Worm (Caenorhabditis elegans) whole organism, L4 larva: ENCODE data around the gene F32D8.1.
A peak's percentile ranks its signal among the peaks of the same experiment; 100 is the strongest.

Source experiments
- D1046.2 ChIP-seq: fragments of 200-800 bp; sonication (Bioruptor generic); IDR thresholded peaks from 2 replicates; pipeline ENCODE4 v1.3.6; 2022; ENCODE audit warnings: missing genetic modification characterization, missing compliant biosample characterization
- F26F4.8 ChIP-seq: fragments of 200-800 bp; sonication (Bioruptor generic); conservative IDR thresholded peaks from 2 replicates; pipeline ENCODE4 v1.3.6; 2022; ENCODE audit warnings: missing genetic modification characterization, missing compliant biosample characterization
- F37D6.2 ChIP-seq: sonication (generic microtip); optimal IDR thresholded peaks from 2 replicates; lab custom pipeline; 2016; ENCODE audit warnings: mild to moderate bottlenecking, missing genetic modification characterization, missing compliant biosample characterization
- T20F7.1 ChIP-seq: fragments of 200-800 bp; sonication (Bioruptor generic); optimal IDR thresholded peaks from 2 replicates; lab custom pipeline; 2018; ENCODE audit warnings: mild to moderate bottlenecking, missing genetic modification characterization, missing compliant biosample characterization
- T26A8.4 ChIP-seq: fragments of 200-800 bp; sonication (Bioruptor generic); IDR thresholded peaks from 2 replicates; pipeline ENCODE4 v1.3.6; 2022; ENCODE audit warnings: missing genetic modification characterization, missing compliant biosample characterization
- Y105C5A.15 ChIP-seq: fragments of 200-800 bp; sonication (Bioruptor generic); IDR thresholded peaks from 2 replicates; pipeline ENCODE4 v1.3.6; 2022; ENCODE audit warnings: missing genetic modification characterization, missing compliant biosample characterization
- ZK337.2 ChIP-seq: fragments of 200-800 bp; sonication (Bioruptor generic); IDR thresholded peaks from 2 replicates; pipeline ENCODE4 v1.3.6; 2022; ENCODE audit warnings: missing genetic modification reagents, missing genetic modification characterization, missing compliant biosample characterization
- ZK546.5 ChIP-seq, 2 experiments: sonication (generic microtip); optimal IDR thresholded peaks; 2 replicates each; lab custom pipeline; 2017; ENCODE audit warnings: missing biosample characterization in 2 of 2, missing genetic modification characterization in 2 of 2
- aha-1 ChIP-seq: fragments of 150-350 bp; peaks from one replicate; lab custom pipeline; 2014; ENCODE audit warnings: missing biosample characterization, missing genetic modification characterization
- aly-2 ChIP-seq: sonication (generic microtip); optimal IDR thresholded peaks from 2 replicates; lab custom pipeline; 2018; ENCODE audit warnings: missing biosample characterization, missing genetic modification characterization
- ama-1 ChIP-seq: fragments of 150-350 bp; optimal IDR thresholded peaks from 2 replicates; lab custom pipeline; 2014; ENCODE audit warnings: inconsistent platforms, mixed read lengths
- ceh-44 ChIP-seq: fragments of 200-800 bp; sonication (Bioruptor generic); IDR thresholded peaks from 2 replicates; pipeline ENCODE4 v1.3.6; 2022; ENCODE audit warnings: missing genetic modification reagents, missing genetic modification characterization, missing compliant biosample characterization
- ceh-82 ChIP-seq: sonication (generic microtip); optimal IDR thresholded peaks from 2 replicates; lab custom pipeline; 2017; ENCODE audit warnings: missing biosample characterization, missing genetic modification characterization
- ctbp-1 ChIP-seq: fragments of 200-800 bp; sonication (Bioruptor generic); IDR thresholded peaks from 2 replicates; pipeline ENCODE4 v1.3.6; 2022; ENCODE audit warnings: missing genetic modification reagents, missing genetic modification characterization, missing compliant biosample characterization
- dmd-8 ChIP-seq: fragments of 200-800 bp; sonication (Bioruptor generic); IDR thresholded peaks from 2 replicates; pipeline ENCODE4 v1.3.6; 2022; ENCODE audit warnings: missing genetic modification characterization, missing compliant biosample characterization
- egl-27 ChIP-seq: sonication (generic microtip); optimal IDR thresholded peaks from 3 replicates; lab custom pipeline; 2017; ENCODE audit warnings: missing biosample characterization, missing genetic modification reagents, missing genetic modification characterization
- hif-1 ChIP-seq, 2 experiments: sonication (generic microtip); optimal IDR thresholded peaks; 2 replicates each; lab custom pipeline; 2016 to 2017; ENCODE audit warnings: missing compliant biosample characterization in 2 of 2, missing genetic modification characterization in 2 of 2, missing genetic modification reagents in 2 of 2, missing genotype in 2 of 2, mild to moderate bottlenecking in 1 of 2
- hmg-1.1 ChIP-seq: fragments of 200-800 bp; sonication (Bioruptor generic); IDR thresholded peaks from 2 replicates; pipeline ENCODE4 v1.3.6; 2022; ENCODE audit warnings: missing genetic modification reagents, missing genetic modification characterization, missing compliant biosample characterization
- lin-13 ChIP-seq: fragments of 150-350 bp; optimal IDR thresholded peaks from 2 replicates; lab custom pipeline; 2014; ENCODE audit warnings: missing biosample characterization, missing genetic modification reagents, missing genetic modification characterization
- madf-9 ChIP-seq: fragments of 200-800 bp; sonication (Bioruptor generic); conservative IDR thresholded peaks from 2 replicates; pipeline ENCODE4 v1.3.6; 2022; ENCODE audit warnings: missing genetic modification reagents, missing genetic modification characterization, missing compliant biosample characterization
- nhr-102 ChIP-seq: sonication (generic microtip); optimal IDR thresholded peaks from 2 replicates; lab custom pipeline; 2016; ENCODE audit warnings: mild to moderate bottlenecking, missing genetic modification characterization, moderate library complexity, missing compliant biosample characterization
- nhr-11 ChIP-seq: fragments of 150-350 bp; optimal IDR thresholded peaks from 2 replicates; lab custom pipeline; 2014; ENCODE audit warnings: missing biosample characterization, missing genetic modification characterization
- nhr-111 ChIP-seq: fragments of 200-800 bp; sonication (Bioruptor generic); optimal IDR thresholded peaks from 2 replicates; lab custom pipeline; 2018; ENCODE audit warnings: mild to moderate bottlenecking, missing genetic modification characterization, missing compliant biosample characterization
- nhr-237 ChIP-seq: sonication (generic microtip); optimal IDR thresholded peaks from 2 replicates; lab custom pipeline; 2017; ENCODE audit warnings: missing biosample characterization, missing genetic modification characterization
- nhr-25 ChIP-seq: sonication (generic microtip); optimal IDR thresholded peaks from 2 replicates; lab custom pipeline; 2017; ENCODE audit warnings: missing genetic modification characterization, mild to moderate bottlenecking, missing compliant biosample characterization, antibody characterized with exemption, moderate library complexity, borderline replicate concordance; ENCODE audit not compliant: insufficient read depth
- nhr-77 ChIP-seq: fragments of 150-350 bp; optimal IDR thresholded peaks from 2 replicates; lab custom pipeline; 2014; ENCODE audit warnings: missing biosample characterization, missing genetic modification characterization
- rbr-2 ChIP-seq: sonication (generic microtip); optimal IDR thresholded peaks from 2 replicates; lab custom pipeline; 2016; ENCODE audit warnings: missing genotype, missing genetic modification characterization, missing compliant biosample characterization
- set-16 ChIP-seq: fragments of 200-800 bp; sonication (Bioruptor generic); IDR thresholded peaks from 2 replicates; pipeline ENCODE4 v1.3.6; 2022; ENCODE audit warnings: missing genetic modification reagents, missing genetic modification characterization, missing compliant biosample characterization
- snpc-4 ChIP-seq: fragments of 150-350 bp; optimal IDR thresholded peaks from 2 replicates; lab custom pipeline; 2014; ENCODE audit warnings: missing biosample characterization, missing genetic modification characterization
- tag-97 ChIP-seq: fragments of 200-800 bp; sonication (Bioruptor generic); IDR thresholded peaks from 2 replicates; pipeline ENCODE4 v1.3.6; 2022; ENCODE audit warnings: missing genetic modification characterization, missing compliant biosample characterization
- unc-39 ChIP-seq: sonication (generic microtip); optimal IDR thresholded peaks from 2 replicates; lab custom pipeline; 2017; ENCODE audit warnings: missing biosample characterization, missing genetic modification characterization
- unc-62 ChIP-seq, 3 experiments: fragments of 150-350 bp in 1 of 3; sonication (generic microtip); optimal IDR thresholded peaks in 2 of 3; peaks in 1 of 3; 1 replicate in 1 of 3; 2 replicates in 2 of 3; lab custom pipeline; 2014 to 2017; ENCODE audit warnings: missing biosample characterization in 3 of 3, missing genetic modification characterization in 3 of 3, missing genetic modification reagents in 3 of 3, missing genotype in 1 of 3
- zfp-3 ChIP-seq: fragments of 200-800 bp; sonication (Bioruptor generic); conservative IDR thresholded peaks from 2 replicates; pipeline ENCODE4 v1.3.6; 2022; ENCODE audit warnings: missing genetic modification reagents, missing genetic modification characterization, missing compliant biosample characterization
- ztf-11 ChIP-seq: fragments of 150-350 bp; optimal IDR thresholded peaks from 2 replicates; lab custom pipeline; 2014; ENCODE audit warnings: missing biosample characterization, missing genetic modification characterization

The F32D8.1 gene

DNA sequence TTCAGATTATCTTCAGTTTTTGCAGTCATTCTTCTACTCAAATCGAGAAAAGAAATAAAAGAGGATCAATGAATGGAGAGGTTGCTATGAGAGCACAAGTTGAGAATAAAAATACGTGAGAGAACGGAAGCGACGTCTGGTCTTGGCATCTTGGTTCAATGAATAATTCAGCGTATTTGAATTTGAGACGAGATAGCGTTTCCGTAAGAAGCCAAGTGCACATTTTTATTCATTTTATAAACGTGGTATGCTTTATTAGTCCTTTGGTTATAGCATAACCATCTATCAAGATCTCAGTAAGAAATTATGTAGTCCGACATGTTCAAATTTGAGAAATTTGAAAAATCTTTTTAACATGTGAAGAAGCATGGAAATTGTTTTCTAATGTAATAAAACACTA is 37.7 kb downstream of the F32D8.1 start, which contains the start of gene F58B4.2:
F58B4.2 (minus strand) TSS at position 101 of the 400 bp plus-strand sequence.
- TF ChIP-seq nhr-111 (GFP tag; lab: Kevin White, UChicago) (no peak), hmg-1.1 (GFP tag; lab: Robert Waterston, UW) (no peak), hif-1 (tag; optimal IDR thresholded peaks at IDR 0.05; lab: Kevin White, UChicago) (no peak)

- TF ChIP-seq unc-62 (GFP tag; optimal IDR thresholded peaks at IDR 0.05 in 1 of 2; lab: Kevin White, UChicago) (peak in 1 of 2 experiments; percentile 58), unc-62 (tag; optimal IDR thresholded peaks at IDR 0.05; lab: Kevin White, UChicago) (no peak), aha-1 (tag; lab: Kevin White, UChicago) (peak; percentile 36), nhr-25 (tag; lab: Kevin White, UChicago) (no peak)
Measured at ce11 chrV:10921747-10922146, 41.1 kb downstream of the F32D8.1 start, which contains the start of gene nas-31. TSS of gene nas-31 (minus strand) at chrV:10921847.

ce11 chrV:10923229-10923628 is 42.6 kb downstream of the F32D8.1 start, which contains the start of gene F58B4.7:
TSS of gene F58B4.7 (minus strand) at chrV:10923329.
- TF ChIP-seq aha-1 (tag; lab: Kevin White, UChicago) = peak; percentile 12
- no peak for TF ChIP-seq dmd-8
- TF ChIP-seq rbr-2 = no peak

DNA sequence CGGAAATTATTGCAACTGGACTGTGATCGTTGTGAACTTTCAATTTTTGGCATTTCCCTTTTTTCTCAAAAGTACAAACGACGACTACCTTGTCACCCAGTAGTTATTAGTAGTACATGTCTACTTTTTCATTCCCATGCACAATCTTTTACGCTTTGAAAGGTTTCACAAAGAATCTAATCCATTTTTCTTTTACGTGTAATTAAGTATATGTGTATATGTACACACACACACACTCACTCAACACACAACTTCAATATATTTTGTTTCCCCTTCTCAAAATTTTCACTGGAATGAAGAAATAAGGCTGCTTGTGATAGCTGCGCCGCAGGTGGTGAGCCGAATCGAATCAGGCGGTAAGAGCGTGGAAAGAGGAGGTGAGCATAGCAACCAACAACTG is 44.1 kb downstream of the F32D8.1 start, which contains the start of gene F58B4.6:
F58B4.6 (plus strand) TSS at position 301 of the 400 bp plus-strand sequence.
- TF ChIP-seq lin-13 (GFP tag; lab: Kevin White, UChicago) = no peak
- TF ChIP-seq D1046.2 (GFP tag; lab: Robert Waterston, UW) = no peak
- no peak for TF ChIP-seq set-16 (GFP tag; lab: Robert Waterston, UW)
- no peak for TF ChIP-seq unc-39 (tag; lab: Kevin White, UChicago)
- no peak for TF ChIP-seq ama-1 (lab: Kevin White, UChicago)
- no peak for TF ChIP-seq Y105C5A.15
- TF ChIP-seq ZK337.2 (GFP tag; lab: Robert Waterston, UW) = no peak
- TF ChIP-seq ctbp-1 = no peak
- no peak for TF ChIP-seq tag-97 (GFP tag; lab: Robert Waterston, UW)
- TF ChIP-seq nhr-11 (tag; lab: Kevin White, UChicago) = no peak
- no peak for TF ChIP-seq ceh-82
- TF ChIP-seq madf-9 (GFP tag; lab: Robert Waterston, UW) = no peak
- no peak for TF ChIP-seq ztf-11 (tag; lab: Kevin White, UChicago)

- TF ChIP-seq F37D6.2 (tag; lab: Kevin White, UChicago) (no peak), set-16 (GFP tag; lab: Robert Waterston, UW) (no peak), F26F4.8 (no peak), nhr-102 (no peak), snpc-4 (no peak), egl-27 (tag; lab: Kevin White, UChicago) (no peak), ceh-44 (GFP tag; lab: Robert Waterston, UW) (no peak), zfp-3 (GFP tag; lab: Robert Waterston, UW) (no peak), T26A8.4 (GFP tag; lab: Robert Waterston, UW) (no peak), nhr-77 (tag; lab: Kevin White, UChicago) (no peak), ZK337.2 (GFP tag; lab: Robert Waterston, UW) (no peak), nhr-25 (tag; lab: Kevin White, UChicago) (no peak), ZK546.5 (tag; optimal IDR thresholded peaks at IDR 0.05; lab: Kevin White, UChicago) (no peak), T20F7.1 (GFP tag; lab: Kevin White, UChicago) (no peak), aly-2 (tag; lab: Kevin White, UChicago) (no peak), hmg-1.1 (GFP tag; lab: Robert Waterston, UW) (no peak), nhr-237 (tag; lab: Kevin White, UChicago) (no peak)
Measured at ce11 chrV:10925658-10926057, 45.0 kb downstream of the F32D8.1 start.
